Worm (Caenorhabditis elegans) whole organism, L2 larva: Measurements from ENCODE around the gene srsx-32.

Experiments used
- blmp-1 ChIP-seq: sonication (generic microtip); optimal IDR thresholded peaks from 2 replicates; lab custom pipeline; 2017; ENCODE audit warnings: missing genetic modification characterization, mild to moderate bottlenecking, missing compliant biosample characterization, antibody characterized with exemption, moderate library complexity; ENCODE audit not compliant: insufficient read depth
- elt-1 ChIP-seq: fragments of 150-350 bp; optimal IDR thresholded peaks from 2 replicates; lab custom pipeline; 2014; ENCODE audit warnings: missing biosample characterization, missing genetic modification characterization
- lin-39 ChIP-seq: fragments of 150-350 bp; optimal IDR thresholded peaks from 2 replicates; lab custom pipeline; 2014; ENCODE audit warnings: missing biosample characterization, missing genetic modification reagents, missing genetic modification characterization
- mab-5 ChIP-seq: fragments of 150-350 bp; optimal IDR thresholded peaks from 2 replicates; lab custom pipeline; 2014; ENCODE audit warnings: missing biosample characterization, missing genetic modification characterization
- nhr-10 ChIP-seq: sonication (generic microtip); optimal IDR thresholded peaks from 2 replicates; lab custom pipeline; 2017; ENCODE audit warnings: missing biosample characterization, missing genetic modification characterization
- nhr-11 ChIP-seq: fragments of 150-350 bp; optimal IDR thresholded peaks from 2 replicates; lab custom pipeline; 2014; ENCODE audit warnings: missing biosample characterization, missing genetic modification characterization
- nhr-12 ChIP-seq: fragments of 150-350 bp; optimal IDR thresholded peaks from 2 replicates; lab custom pipeline; 2014; ENCODE audit warnings: missing biosample characterization, missing genetic modification characterization
- nhr-77 ChIP-seq: fragments of 150-350 bp; optimal IDR thresholded peaks from 2 replicates; lab custom pipeline; 2014; ENCODE audit warnings: missing biosample characterization, missing genetic modification characterization
- snpc-4 ChIP-seq: fragments of 150-350 bp; optimal IDR thresholded peaks from 2 replicates; lab custom pipeline; 2014; ENCODE audit warnings: missing biosample characterization, missing genetic modification characterization
- unc-39 ChIP-seq: fragments of 150-350 bp; optimal IDR thresholded peaks from 2 replicates; lab custom pipeline; 2014; ENCODE audit warnings: missing biosample characterization, missing genetic modification characterization
- unc-55 ChIP-seq: fragments of 150-350 bp; sonication (generic microtip); optimal IDR thresholded peaks from 3 replicates; lab custom pipeline; 2014; ENCODE audit warnings: missing biosample characterization, missing genetic modification reagents, missing genetic modification characterization
- unc-62 ChIP-seq: fragments of 150-350 bp; optimal IDR thresholded peaks from 2 replicates; lab custom pipeline; 2014; ENCODE audit warnings: missing biosample characterization, missing genetic modification reagents, missing genetic modification characterization

DNA sequence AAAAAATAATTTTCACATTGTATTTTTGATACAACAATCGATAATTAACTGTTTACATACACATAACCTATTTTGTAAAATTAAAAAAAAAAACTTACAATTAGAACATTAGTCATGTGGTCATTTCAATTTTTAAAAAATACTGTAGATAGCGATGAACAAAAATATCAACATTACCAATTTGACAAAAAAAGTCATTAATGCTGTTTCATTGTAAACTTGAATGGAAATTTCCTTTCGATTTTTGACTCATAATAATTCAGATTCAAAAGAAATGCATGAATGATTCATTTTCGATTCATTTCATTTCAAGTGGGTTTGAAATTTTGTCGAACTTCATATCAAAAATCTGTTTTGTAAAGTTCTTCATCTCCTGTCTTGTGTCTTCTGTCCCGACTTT lies 7.7 kb upstream of the srsx-32 start, which contains the start of gene C33G8.2:
- TF ChIP-seq unc-62 (no peak), nhr-77 (no peak), nhr-12 (tag; lab: Kevin White, UChicago) (no peak), unc-39 (tag; lab: Kevin White, UChicago) (no peak), lin-39 (tag; lab: Kevin White, UChicago) (no peak), nhr-11 (tag; lab: Kevin White, UChicago) (no peak), blmp-1 (tag; lab: Kevin White, UChicago) (no peak), unc-55 (GFP tag; lab: Kevin White, UChicago) (no peak), mab-5 (tag; lab: Kevin White, UChicago) (no peak), nhr-10 (tag; lab: Kevin White, UChicago) (no peak), elt-1 (no peak), snpc-4 (tag; lab: Kevin White, UChicago) (no peak)
